Fruit fly (Drosophila melanogaster) whole organism, adult: ENCODE results near the gene RpL30.

Experiments
- CG11617 ChIP-seq: fragments of 200-800 bp; sonication (Bioruptor generic); optimal IDR thresholded peaks from 2 replicates; lab custom pipeline; 2017; ENCODE audit warnings: mild to moderate bottlenecking, missing biosample characterization, missing genetic modification reagents, missing genetic modification characterization
- CG1620 ChIP-seq: fragments of 200-800 bp; sonication (Bioruptor generic); optimal IDR thresholded peaks from 2 replicates; lab custom pipeline; 2016; ENCODE audit warnings: missing biosample characterization, missing genetic modification characterization
- CG33017 ChIP-seq: fragments of 200-800 bp; sonication (Bioruptor generic); optimal IDR thresholded peaks from 2 replicates; lab custom pipeline; 2018; ENCODE audit warnings: missing biosample characterization, mild to moderate bottlenecking, missing genetic modification characterization, moderate library complexity
- ovo ChIP-seq: fragments of 200-800 bp; sonication (Bioruptor generic); optimal IDR thresholded peaks from 2 replicates; lab custom pipeline; 2016; ENCODE audit warnings: missing biosample characterization, missing genetic modification characterization

- TF ChIP-seq ovo (GFP tag; lab: Kevin White, UChicago) (no peak), CG11617 (peak; percentile 82), CG33017 (peak; percentile 12), CG1620 (GFP tag; lab: Kevin White, UChicago) (no peak)
These were observed 42.3 kb downstream of the RpL30 start for dm6 chr2L:18966844-18967243.
